Worm (Caenorhabditis elegans) whole organism, L4 larva: ENCODE results near the gene fipr-13.

Experiments used
- D1046.2 ChIP-seq: fragments of 200-800 bp; sonication (Bioruptor generic); IDR thresholded peaks from 2 replicates; pipeline ENCODE4 v1.3.6; 2022; ENCODE audit warnings: missing genetic modification characterization, missing compliant biosample characterization
- Y75B8A.6 ChIP-seq: fragments of 200-800 bp; sonication (Bioruptor generic); IDR thresholded peaks from 2 replicates; pipeline ENCODE4 v1.3.6; 2022; ENCODE audit warnings: missing genetic modification reagents, missing genetic modification characterization, missing compliant biosample characterization
- aha-1 ChIP-seq: fragments of 150-350 bp; peaks from one replicate; lab custom pipeline; 2014; ENCODE audit warnings: missing biosample characterization, missing genetic modification characterization
- aly-2 ChIP-seq: sonication (generic microtip); optimal IDR thresholded peaks from 2 replicates; lab custom pipeline; 2018; ENCODE audit warnings: missing biosample characterization, missing genetic modification characterization
- arid-1 ChIP-seq: fragments of 200-800 bp; sonication (Bioruptor generic); conservative IDR thresholded peaks from 2 replicates; pipeline ENCODE4 v1.3.6; 2022; ENCODE audit warnings: missing genetic modification reagents, missing genetic modification characterization, missing compliant biosample characterization
- attf-4 ChIP-seq: sonication (generic microtip); optimal IDR thresholded peaks from 3 replicates; lab custom pipeline; 2017; ENCODE audit warnings: missing biosample characterization, missing genetic modification characterization
- ceh-28 ChIP-seq: fragments of 150-350 bp; optimal IDR thresholded peaks from 2 replicates; lab custom pipeline; 2014; ENCODE audit warnings: missing biosample characterization, missing genetic modification reagents, missing genetic modification characterization
- ces-1 ChIP-seq: fragments of 150-350 bp; sonication (generic microtip); optimal IDR thresholded peaks from 4 replicates; lab custom pipeline; 2014; ENCODE audit warnings: missing biosample characterization, missing genetic modification reagents, missing genetic modification characterization
- cey-2 ChIP-seq: sonication (generic microtip); optimal IDR thresholded peaks from 3 replicates; lab custom pipeline; 2017; ENCODE audit warnings: missing genetic modification characterization, mild to moderate bottlenecking, missing compliant biosample characterization, antibody characterized with exemption, borderline replicate concordance; ENCODE audit not compliant: insufficient read depth
- daf-12 ChIP-seq: fragments of 150-350 bp; optimal IDR thresholded peaks from 2 replicates; lab custom pipeline; 2014; ENCODE audit warnings: missing biosample characterization, missing genetic modification reagents, missing genetic modification characterization
- daf-16 ChIP-seq, 3 experiments: sonication (generic microtip); optimal IDR thresholded peaks; 2 replicates each; lab custom pipeline; 2016 to 2017; ENCODE audit warnings: missing genetic modification characterization in 3 of 3, missing genetic modification reagents in 3 of 3, mild to moderate bottlenecking in 2 of 3, missing compliant biosample characterization in 2 of 3, missing biosample characterization in 1 of 3, moderate library complexity in 1 of 3
- dmd-8 ChIP-seq: fragments of 200-800 bp; sonication (Bioruptor generic); IDR thresholded peaks from 2 replicates; pipeline ENCODE4 v1.3.6; 2022; ENCODE audit warnings: missing genetic modification characterization, missing compliant biosample characterization
- duxl-1 ChIP-seq: sonication (generic microtip); optimal IDR thresholded peaks from 2 replicates; lab custom pipeline; 2016; ENCODE audit warnings: mild to moderate bottlenecking, missing genetic modification characterization, moderate library complexity, missing compliant biosample characterization; ENCODE audit not compliant: poor library complexity
- egl-27 ChIP-seq: sonication (generic microtip); optimal IDR thresholded peaks from 3 replicates; lab custom pipeline; 2017; ENCODE audit warnings: missing biosample characterization, missing genetic modification reagents, missing genetic modification characterization
- fkh-10 ChIP-seq: fragments of 150-350 bp; optimal IDR thresholded peaks from 2 replicates; lab custom pipeline; 2014; ENCODE audit warnings: missing biosample characterization, missing genetic modification reagents, missing genetic modification characterization
- fos-1 ChIP-seq: fragments of 150-350 bp; optimal IDR thresholded peaks from 2 replicates; lab custom pipeline; 2014; ENCODE audit warnings: missing biosample characterization, missing genetic modification characterization
- hmg-1.1 ChIP-seq: fragments of 200-800 bp; sonication (Bioruptor generic); IDR thresholded peaks from 2 replicates; pipeline ENCODE4 v1.3.6; 2022; ENCODE audit warnings: missing genetic modification reagents, missing genetic modification characterization, missing compliant biosample characterization
- lin-13 ChIP-seq: fragments of 150-350 bp; optimal IDR thresholded peaks from 2 replicates; lab custom pipeline; 2014; ENCODE audit warnings: missing biosample characterization, missing genetic modification reagents, missing genetic modification characterization
- lin-15B ChIP-seq: fragments of 150-350 bp; sonication (generic microtip); optimal IDR thresholded peaks from 3 replicates; lab custom pipeline; 2014; ENCODE audit warnings: missing biosample characterization, missing genetic modification characterization
- lin-38 ChIP-seq: fragments of 200-800 bp; sonication (Bioruptor generic); IDR thresholded peaks from 2 replicates; pipeline ENCODE4 v1.3.6; 2022; ENCODE audit warnings: missing genetic modification reagents, missing genetic modification characterization, missing compliant biosample characterization
- lir-3 ChIP-seq: sonication (generic microtip); optimal IDR thresholded peaks from 2 replicates; lab custom pipeline; 2016; ENCODE audit warnings: mild to moderate bottlenecking, missing genetic modification characterization, missing compliant biosample characterization
- lsy-2 ChIP-seq, 2 experiments: fragments of 150-350 bp in 1 of 2; sonication (generic microtip) in 1 of 2; optimal IDR thresholded peaks; 2 replicates each; lab custom pipeline; 2014 to 2017; ENCODE audit warnings: missing biosample characterization in 2 of 2, missing genetic modification characterization in 2 of 2
- madf-9 ChIP-seq: fragments of 200-800 bp; sonication (Bioruptor generic); conservative IDR thresholded peaks from 2 replicates; pipeline ENCODE4 v1.3.6; 2022; ENCODE audit warnings: missing genetic modification reagents, missing genetic modification characterization, missing compliant biosample characterization
- mes-2 ChIP-seq: sonication (generic microtip); optimal IDR thresholded peaks from 2 replicates; lab custom pipeline; 2016; ENCODE audit warnings: missing genotype, mild to moderate bottlenecking, missing genetic modification characterization, missing compliant biosample characterization; ENCODE audit not compliant: poor library complexity, severe bottlenecking
- mxl-3 ChIP-seq: fragments of 200-800 bp; sonication (Bioruptor generic); optimal IDR thresholded peaks from 2 replicates; lab custom pipeline; 2018; ENCODE audit warnings: mild to moderate bottlenecking, missing genetic modification characterization, missing compliant biosample characterization
- nhr-42 ChIP-seq: fragments of 200-800 bp; sonication (Bioruptor generic); IDR thresholded peaks from 2 replicates; pipeline ENCODE4 v1.3.6; 2022; ENCODE audit warnings: missing genetic modification characterization, missing compliant biosample characterization
- nhr-48 ChIP-seq: sonication (generic microtip); optimal IDR thresholded peaks from 2 replicates; lab custom pipeline; 2016; ENCODE audit warnings: mild to moderate bottlenecking, missing genetic modification characterization, missing compliant biosample characterization
- snpc-1.2 ChIP-seq: fragments of 200-800 bp; sonication (Bioruptor generic); IDR thresholded peaks from 2 replicates; pipeline ENCODE4 v1.3.6; 2022; ENCODE audit warnings: missing genetic modification reagents, missing genetic modification characterization, missing compliant biosample characterization
- unc-39 ChIP-seq: sonication (generic microtip); optimal IDR thresholded peaks from 2 replicates; lab custom pipeline; 2017; ENCODE audit warnings: missing biosample characterization, missing genetic modification characterization
- unc-62 ChIP-seq, 3 experiments: fragments of 150-350 bp in 1 of 3; sonication (generic microtip); optimal IDR thresholded peaks in 2 of 3; peaks in 1 of 3; 1 replicate in 1 of 3; 2 replicates in 2 of 3; lab custom pipeline; 2014 to 2017; ENCODE audit warnings: missing biosample characterization in 3 of 3, missing genetic modification characterization in 3 of 3, missing genetic modification reagents in 3 of 3, missing genotype in 1 of 3
- zag-1 ChIP-seq: fragments of 150-350 bp; optimal IDR thresholded peaks from 2 replicates; lab custom pipeline; 2014; ENCODE audit warnings: missing biosample characterization, missing genetic modification characterization
- zip-2 ChIP-seq: fragments of 150-350 bp; optimal IDR thresholded peaks from 2 replicates; lab custom pipeline; 2014; ENCODE audit warnings: missing biosample characterization, missing genetic modification characterization

The fipr-13 gene

ce11 chrV:10051855-10052254, 12.5 kb upstream of the fipr-13 start, which contains the start of gene str-118:
Gene str-118 (plus strand): TSS chrV:10052155.
- no peak for TF ChIP-seq mxl-3 (GFP tag; lab: Kevin White, UChicago)
- no peak for TF ChIP-seq Y75B8A.6 (GFP tag; lab: Robert Waterston, UW)
- TF ChIP-seq fos-1 (tag; lab: Kevin White, UChicago): no peak
- no peak for TF ChIP-seq zip-2 (tag; lab: Kevin White, UChicago)
- TF ChIP-seq nhr-48: no peak
- no peak for TF ChIP-seq lin-38
- TF ChIP-seq arid-1 (GFP tag; lab: Robert Waterston, UW): no peak
- no peak for TF ChIP-seq dmd-8 (GFP tag; lab: Robert Waterston, UW)
- no peak for TF ChIP-seq madf-9

ce11 chrV:10054872-10055271, 9.4 kb upstream of the fipr-13 start, which contains the start of gene yif-1:
Gene yif-1 (minus strand): TSS chrV:10054913.
- TF ChIP-seq lin-15B (no peak), ces-1 (GFP tag; lab: Kevin White, UChicago) (peak; percentile 15), zag-1 (no peak), lsy-2 (tag; optimal IDR thresholded peaks at IDR 0.05; lab: Kevin White, UChicago) (peak in 1 of 2 experiments; percentile 84)
- TF ChIP-seq, all 104 proteins: peak for 2

DNA sequence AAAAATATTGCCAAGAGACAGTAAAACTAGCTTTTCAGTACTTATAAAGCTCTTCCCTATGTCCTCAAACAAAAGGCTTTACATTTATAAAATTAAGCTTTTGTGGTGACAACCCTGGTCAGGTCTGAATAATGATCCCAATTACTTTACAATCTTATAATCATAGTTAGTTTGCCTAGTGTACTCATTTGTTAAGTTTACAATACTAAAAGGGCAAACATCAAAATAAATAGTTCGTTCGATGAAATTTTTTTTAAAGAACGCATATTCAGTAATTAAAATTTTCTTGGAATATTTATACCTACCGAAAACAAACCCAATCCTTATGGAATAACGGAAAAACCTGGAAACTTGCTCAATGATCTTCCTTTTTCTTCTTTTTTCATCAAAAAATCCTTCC, 5.6 kb upstream of the fipr-13 start:
- no peak for TF ChIP-seq fos-1 (tag; lab: Kevin White, UChicago)
- TF ChIP-seq unc-62 (GFP tag; optimal IDR thresholded peaks at IDR 0.05 in 1 of 2; lab: Kevin White, UChicago): peak in 1 of 2 experiments; percentile 75
- TF ChIP-seq unc-62 (tag; optimal IDR thresholded peaks at IDR 0.05; lab: Kevin White, UChicago): no peak

DNA sequence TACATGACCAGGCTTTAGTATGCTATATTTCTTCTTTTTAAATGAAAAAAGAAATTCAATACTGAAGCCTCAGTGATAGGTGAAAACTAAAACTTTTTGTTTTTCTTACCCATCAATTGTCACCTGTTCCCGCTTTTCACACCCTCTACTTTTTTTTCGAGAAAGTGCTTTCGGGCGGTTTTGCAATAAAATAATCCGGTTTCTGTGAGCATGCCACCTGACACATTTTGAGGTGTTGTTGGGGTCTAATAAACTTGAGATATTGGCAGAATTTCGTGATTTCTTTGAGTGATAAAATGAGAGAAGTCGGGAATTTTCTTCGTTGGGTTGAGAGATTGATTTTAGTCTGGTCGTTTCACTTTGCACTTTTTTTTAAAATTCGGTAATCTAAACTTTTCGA, 4.3 kb upstream of the fipr-13 start:
- TF ChIP-seq lir-3 (tag; lab: Kevin White, UChicago) (no peak), cey-2 (no peak), attf-4 (tag; lab: Kevin White, UChicago) (no peak), D1046.2 (GFP tag; lab: Robert Waterston, UW) (no peak), aha-1 (tag; lab: Kevin White, UChicago) (peak; percentile 2), egl-27 (no peak), lin-13 (GFP tag; lab: Kevin White, UChicago) (no peak), nhr-42 (GFP tag; lab: Robert Waterston, UW) (no peak), daf-16 (GFP tag; optimal IDR thresholded peaks at IDR 0.05; lab: Kevin White, UChicago) (peak in 1 of 2 experiments; percentile 52), daf-16 (tag; optimal IDR thresholded peaks at IDR 0.05; lab: Kevin White, UChicago) (no peak), fkh-10 (GFP tag; lab: Kevin White, UChicago) (no peak), daf-12 (tag; lab: Kevin White, UChicago) (no peak)

DNA sequence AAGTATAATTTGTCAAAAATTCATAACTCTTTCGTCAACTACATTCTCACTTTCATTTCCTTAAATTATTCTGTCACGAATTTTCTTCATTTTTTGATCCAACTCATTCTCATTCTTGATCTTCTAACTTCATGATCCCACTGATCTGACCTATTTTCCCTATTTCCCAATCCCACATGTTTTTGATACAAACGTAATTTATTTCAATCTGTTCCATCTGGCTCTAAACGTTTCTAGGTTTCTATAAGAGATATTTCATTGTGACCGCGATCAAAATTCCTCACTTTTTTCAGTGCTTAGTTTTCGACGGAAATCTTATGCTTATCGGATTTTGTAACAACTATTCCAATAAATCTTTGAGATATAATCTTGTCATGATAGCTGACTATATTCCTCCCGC, 1.4 kb downstream of the fipr-13 start:
- no peak for TF ChIP-seq snpc-1.2
- peak in 1 of 2 experiments; percentile 4 for TF ChIP-seq unc-62 (GFP tag; optimal IDR thresholded peaks at IDR 0.05 in 1 of 2; lab: Kevin White, UChicago)
- TF ChIP-seq unc-62 (tag; optimal IDR thresholded peaks at IDR 0.05; lab: Kevin White, UChicago): no peak
- TF ChIP-seq mes-2: no peak
- TF ChIP-seq hmg-1.1 (GFP tag; lab: Robert Waterston, UW): no peak
- no peak for TF ChIP-seq aly-2 (tag; lab: Kevin White, UChicago)
- no peak for TF ChIP-seq unc-39 (tag; lab: Kevin White, UChicago)
- TF ChIP-seq duxl-1: no peak
- no peak for TF ChIP-seq ceh-28 (tag; lab: Kevin White, UChicago)
- TF ChIP-seq, all 104 proteins: peak for 1
